Worm (Caenorhabditis elegans) whole organism, L2 larva: Measurements from ENCODE around the gene F37A4.4.

Source experiments
- ama-1 ChIP-seq: fragments of 150-350 bp; optimal IDR thresholded peaks from 2 replicates; lab custom pipeline; 2018; ENCODE audit warnings: inconsistent platforms
- ceh-16 ChIP-seq: fragments of 150-350 bp; optimal IDR thresholded peaks from 2 replicates; lab custom pipeline; 2014; ENCODE audit warnings: missing biosample characterization, missing genetic modification characterization
- elt-3 ChIP-seq: sonication (generic microtip); optimal IDR thresholded peaks from 2 replicates; lab custom pipeline; 2017; ENCODE audit warnings: missing biosample characterization, missing genetic modification characterization
- lin-13 ChIP-seq: fragments of 150-350 bp; optimal IDR thresholded peaks from 2 replicates; lab custom pipeline; 2014; ENCODE audit warnings: missing biosample characterization, missing genetic modification reagents, missing genetic modification characterization
- lin-39 ChIP-seq: fragments of 150-350 bp; optimal IDR thresholded peaks from 2 replicates; lab custom pipeline; 2014; ENCODE audit warnings: missing biosample characterization, missing genetic modification reagents, missing genetic modification characterization
- nhr-21 ChIP-seq: fragments of 150-350 bp; optimal IDR thresholded peaks from 2 replicates; lab custom pipeline; 2014; ENCODE audit warnings: missing biosample characterization, missing genetic modification characterization
- unc-62 ChIP-seq: fragments of 150-350 bp; optimal IDR thresholded peaks from 2 replicates; lab custom pipeline; 2014; ENCODE audit warnings: missing biosample characterization, missing genetic modification reagents, missing genetic modification characterization
- zag-1 ChIP-seq: fragments of 150-350 bp; optimal IDR thresholded peaks from 2 replicates; lab custom pipeline; 2014; ENCODE audit warnings: missing biosample characterization, missing genetic modification characterization
- ztf-11 ChIP-seq: sonication (generic microtip); optimal IDR thresholded peaks from 2 replicates; lab custom pipeline; 2017; ENCODE audit warnings: missing biosample characterization, missing genetic modification characterization

DNA sequence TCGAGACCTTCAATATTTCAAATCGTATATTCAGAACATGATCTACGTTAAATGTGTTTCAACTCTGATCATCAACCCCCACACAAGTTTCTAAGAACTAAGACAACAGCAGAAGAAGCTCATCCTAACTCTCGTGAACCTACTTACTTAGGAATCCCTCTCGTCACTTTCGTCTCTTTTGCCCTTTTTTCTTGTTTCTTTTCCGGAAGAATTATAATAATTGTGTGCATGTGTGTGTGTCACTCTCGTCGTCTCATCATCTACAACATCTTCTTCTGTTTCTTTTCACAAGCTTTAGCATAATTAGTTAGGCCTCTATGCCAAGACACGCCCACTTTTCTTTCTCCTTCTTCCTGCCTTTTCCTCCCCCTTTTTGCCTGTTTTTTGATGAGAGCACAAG is 22.9 kb upstream of the F37A4.4 start:
- TF ChIP-seq nhr-21 (no peak), zag-1 (tag; lab: Kevin White, UChicago) (no peak), lin-13 (no peak), lin-39 (tag; lab: Kevin White, UChicago) (no peak), ztf-11 (no peak), unc-62 (GFP tag; lab: Kevin White, UChicago) (no peak), ceh-16 (tag; lab: Kevin White, UChicago) (no peak), ama-1 (lab: Kevin White, UChicago) (no peak), elt-3 (no peak)
